Fruit fly (Drosophila melanogaster): Measurements from ENCODE around the gene CG6310.

DNA sequence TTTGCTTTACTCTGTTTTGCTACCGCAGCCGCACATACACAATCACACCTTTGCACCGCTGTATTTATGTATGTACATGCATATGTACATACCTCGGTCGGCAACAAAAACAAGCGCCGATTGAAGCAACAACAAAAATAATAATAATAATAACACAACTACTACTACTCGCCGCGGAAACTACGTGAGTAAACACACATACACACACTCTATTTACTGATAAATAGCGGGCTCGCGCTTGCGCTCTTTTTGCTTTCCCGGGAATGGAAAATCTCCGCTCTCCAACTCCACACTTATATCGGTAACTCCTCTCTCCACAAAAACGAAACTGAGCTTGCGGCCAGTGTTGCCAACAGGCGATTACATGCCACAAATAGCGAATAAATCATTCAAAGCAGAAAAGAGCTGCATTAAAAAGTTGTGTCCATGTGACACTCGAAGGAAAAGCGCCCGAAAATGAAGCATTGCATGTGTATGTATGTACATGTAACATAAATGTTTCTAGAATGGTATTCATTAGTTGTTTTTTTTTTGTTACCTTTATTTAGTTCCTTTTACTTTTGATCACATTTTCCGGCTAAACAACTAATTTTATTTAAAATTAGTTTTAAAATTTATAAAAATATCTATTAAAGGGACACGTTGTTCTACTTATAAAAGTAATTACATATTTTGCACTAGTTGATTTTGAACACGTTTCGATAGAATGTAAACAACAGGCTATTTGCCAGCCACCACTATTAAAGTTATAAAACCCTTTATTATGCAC, 49.1 kb upstream of the CG6310 start:
- TF ChIP-seq CG8478 (optimal IDR thresholded peaks at IDR 0.05) (no peak), EcR (GFP tag; optimal IDR thresholded peaks at IDR 0.05) (no peak), usp (GFP tag; optimal IDR thresholded peaks at IDR 0.05) (no peak), psq (optimal IDR thresholded peaks at IDR 0.05) (no peak)
